Fruit fly (Drosophila melanogaster) whole organism, embryonic: ENCODE measurements around the gene haf.
A peak's percentile ranks its signal among the peaks of the same experiment; 100 is the strongest.

Experiments
- CG10267 ChIP-seq: fragments of 200-800 bp; sonication (Bioruptor generic); optimal IDR thresholded peaks from 2 replicates; lab custom pipeline; 2018; ENCODE audit warnings: missing biosample characterization, mild to moderate bottlenecking, missing genetic modification characterization, moderate library complexity
- CG12299 ChIP-seq: fragments of 200-800 bp; sonication (Bioruptor generic); optimal IDR thresholded peaks from 2 replicates; lab custom pipeline; 2018; ENCODE audit warnings: missing biosample characterization, mild to moderate bottlenecking, missing genetic modification characterization
- CG1233 ChIP-seq: fragments of 200-800 bp; sonication (Bioruptor generic); optimal IDR thresholded peaks from 4 replicates; lab custom pipeline; 2018; ENCODE audit warnings: missing biosample characterization, mild to moderate bottlenecking, missing genetic modification characterization
- CG14441 ChIP-seq: fragments of 200-800 bp; sonication (Bioruptor generic); IDR thresholded peaks from 2 replicates; pipeline ENCODE4 v1.3.6; 2022; ENCODE audit warnings: missing biosample characterization, missing genetic modification characterization
- CG15011 ChIP-seq: fragments of 200-800 bp; sonication (Bioruptor generic); optimal IDR thresholded peaks from 3 replicates; lab custom pipeline; 2018; ENCODE audit warnings: missing biosample characterization, mild to moderate bottlenecking, missing genetic modification characterization
- CG15696 ChIP-seq: fragments of 200-800 bp; sonication (Bioruptor generic); optimal IDR thresholded peaks from 2 replicates; lab custom pipeline; 2019; ENCODE audit warnings: missing biosample characterization, mild to moderate bottlenecking, missing genetic modification characterization, moderate library complexity
- CG1602 ChIP-seq: fragments of 200-800 bp; sonication (Bioruptor generic); optimal IDR thresholded peaks from 3 replicates; lab custom pipeline; 2016; ENCODE audit warnings: missing biosample characterization, missing genetic modification characterization
- CG16863 ChIP-seq: fragments of 200-800 bp; sonication (Bioruptor generic); optimal IDR thresholded peaks from 3 replicates; lab custom pipeline; 2016; ENCODE audit warnings: missing biosample characterization, missing genetic modification characterization
- CG18262 ChIP-seq: fragments of 200-800 bp; optimal IDR thresholded peaks from 3 replicates; lab custom pipeline; 2019; ENCODE audit warnings: missing biosample characterization, mild to moderate bottlenecking, missing genetic modification characterization, moderate library complexity
- CG1832 ChIP-seq: fragments of 200-800 bp; sonication (Bioruptor generic); optimal IDR thresholded peaks from 2 replicates; lab custom pipeline; 2017; ENCODE audit warnings: missing biosample characterization, mild to moderate bottlenecking, missing genetic modification characterization, inconsistent platforms
- CG31365 ChIP-seq: fragments of 200-800 bp; sonication (Bioruptor generic); optimal IDR thresholded peaks from 2 replicates; lab custom pipeline; 2018; ENCODE audit warnings: missing biosample characterization, mild to moderate bottlenecking, missing genetic modification characterization
- CG31441 ChIP-seq: fragments of 200-800 bp; sonication (Bioruptor generic); IDR thresholded peaks from 2 replicates; pipeline ENCODE4 v1.3.6; 2022; ENCODE audit warnings: missing biosample characterization, missing genetic modification characterization
- CG32772 ChIP-seq: fragments of 200-800 bp; sonication (Bioruptor generic); IDR thresholded peaks from 2 replicates; pipeline ENCODE4 v1.3.6; 2022; ENCODE audit warnings: missing biosample characterization, missing genetic modification characterization
- CG33557 ChIP-seq: fragments of 200-800 bp; sonication (Bioruptor generic); optimal IDR thresholded peaks from 2 replicates; lab custom pipeline; 2019; ENCODE audit warnings: missing biosample characterization, mild to moderate bottlenecking, missing genetic modification characterization, moderate library complexity
- CG7556 ChIP-seq: fragments of 200-800 bp; sonication (Bioruptor generic); optimal IDR thresholded peaks from 2 replicates; lab custom pipeline; 2017; ENCODE audit warnings: missing biosample characterization, mild to moderate bottlenecking, missing genetic modification characterization
- CG7963 ChIP-seq: fragments of 200-800 bp; sonication (Bioruptor generic); IDR thresholded peaks from 3 replicates; pipeline ENCODE4 v1.3.6; 2022; ENCODE audit warnings: missing biosample characterization, missing genetic modification characterization; ENCODE audit not compliant: partially characterized antibody
- CG7987 ChIP-seq: fragments of 200-800 bp; sonication (Bioruptor generic); optimal IDR thresholded peaks from 2 replicates; lab custom pipeline; 2018; ENCODE audit warnings: missing biosample characterization, mild to moderate bottlenecking, missing genetic modification characterization, moderate library complexity
- CG8388 ChIP-seq: fragments of 200-800 bp; sonication (Bioruptor generic); optimal IDR thresholded peaks from 2 replicates; lab custom pipeline; 2019; ENCODE audit warnings: missing biosample characterization, mild to moderate bottlenecking, missing genetic modification characterization, moderate library complexity
- CG8765 ChIP-seq: fragments of 200-800 bp; sonication (Bioruptor generic); IDR thresholded peaks from 2 replicates; pipeline ENCODE4 v1.3.6; 2022; ENCODE audit warnings: missing biosample characterization, missing genetic modification characterization
- CG9727 ChIP-seq: fragments of 200-800 bp; sonication (Bioruptor generic); optimal IDR thresholded peaks from 3 replicates; lab custom pipeline; 2017; ENCODE audit warnings: missing biosample characterization, mild to moderate bottlenecking, missing genetic modification characterization
- CG9797 ChIP-seq: fragments of 200-800 bp; sonication (Bioruptor generic); optimal IDR thresholded peaks from 3 replicates; lab custom pipeline; 2018; ENCODE audit warnings: missing biosample characterization, mild to moderate bottlenecking, missing genetic modification characterization
- CoRest ChIP-seq: fragments of 200-800 bp; sonication (Bioruptor generic); optimal IDR thresholded peaks from 3 replicates; lab custom pipeline; 2018; ENCODE audit warnings: missing biosample characterization, mild to moderate bottlenecking, missing genetic modification characterization, moderate library complexity
- D ChIP-seq, 2 experiments: fragments of 200-800 bp in 1 of 2; fragments of >200 bp in 1 of 2; sonication (Bioruptor generic) in 1 of 2; optimal IDR thresholded peaks; 2 replicates in 1 of 2; 3 replicates in 1 of 2; lab custom pipeline; 2017; ENCODE audit warnings: mild to moderate bottlenecking in 1 of 2, missing biosample characterization in 1 of 2, missing genetic modification characterization in 1 of 2, missing genetic modification reagents in 1 of 2
- Dip2 ChIP-seq: fragments of 200-800 bp; sonication (Bioruptor generic); IDR thresholded peaks from 2 replicates; pipeline ENCODE4 v1.3.6; 2022; ENCODE audit warnings: missing biosample characterization, missing genetic modification characterization
- Ets97D ChIP-seq: fragments of 200-800 bp; sonication (Bioruptor generic); optimal IDR thresholded peaks from 3 replicates; lab custom pipeline; 2016; ENCODE audit warnings: missing biosample characterization, missing genetic modification characterization
- NK7.1 ChIP-seq: fragments of 200-800 bp; sonication (Bioruptor generic); optimal IDR thresholded peaks from 3 replicates; lab custom pipeline; 2016; ENCODE audit warnings: missing biosample characterization, missing genetic modification characterization
- Rx ChIP-seq: fragments of 200-800 bp; sonication (Bioruptor generic); IDR thresholded peaks from 2 replicates; pipeline ENCODE4 v1.3.6; 2022; ENCODE audit warnings: missing biosample characterization, missing genetic modification characterization
- Spps ChIP-seq: fragments of 200-800 bp; sonication (Bioruptor generic); optimal IDR thresholded peaks from 2 replicates; lab custom pipeline; 2018; ENCODE audit warnings: missing biosample characterization, mild to moderate bottlenecking, missing genetic modification characterization
- Xbp1 ChIP-seq: fragments of 200-800 bp; sonication (Bioruptor generic); optimal IDR thresholded peaks from 3 replicates; lab custom pipeline; 2016; ENCODE audit warnings: missing biosample characterization, mild to moderate bottlenecking, missing genetic modification characterization
- Xrp1 ChIP-seq: fragments of 200-800 bp; sonication (Bioruptor generic); IDR thresholded peaks from 2 replicates; pipeline ENCODE4 v1.3.6; 2022; ENCODE audit warnings: missing biosample characterization, missing genetic modification characterization
- dmrt11E ChIP-seq: fragments of 200-800 bp; sonication (Bioruptor generic); optimal IDR thresholded peaks from 3 replicates; lab custom pipeline; 2018; ENCODE audit warnings: missing biosample characterization, mild to moderate bottlenecking, missing genetic modification characterization, moderate library complexity
- dysf ChIP-seq: fragments of 200-800 bp; sonication (Bioruptor generic); IDR thresholded peaks from 3 replicates; pipeline ENCODE4 v1.3.6; 2022; ENCODE audit warnings: missing biosample characterization, missing genetic modification characterization
- eve ChIP-seq, 2 experiments: fragments of >200 bp; optimal IDR thresholded peaks; 2 replicates each; lab custom pipeline; 2017; ENCODE audit warnings: missing biosample characterization in 2 of 2, missing genetic modification characterization in 2 of 2
- fd96Cb ChIP-seq: fragments of 200-800 bp; sonication (Bioruptor generic); optimal IDR thresholded peaks from 2 replicates; lab custom pipeline; 2018; ENCODE audit warnings: missing biosample characterization, mild to moderate bottlenecking, missing genetic modification characterization, moderate library complexity
- gem ChIP-seq: fragments of 200-800 bp; sonication (Bioruptor generic); optimal IDR thresholded peaks from 2 replicates; lab custom pipeline; 2019; ENCODE audit warnings: missing biosample characterization, mild to moderate bottlenecking, missing genetic modification characterization, moderate library complexity
- gsb-n ChIP-seq: fragments of 200-800 bp; sonication (Bioruptor generic); optimal IDR thresholded peaks from 3 replicates; lab custom pipeline; 2018; ENCODE audit warnings: missing biosample characterization, mild to moderate bottlenecking, missing genetic modification characterization
- ind ChIP-seq: fragments of 200-800 bp; sonication (Bioruptor generic); optimal IDR thresholded peaks from 3 replicates; lab custom pipeline; 2016; ENCODE audit warnings: missing biosample characterization, missing genetic modification characterization
- kay ChIP-seq: fragments of 200-800 bp; sonication (Bioruptor generic); optimal IDR thresholded peaks from 2 replicates; lab custom pipeline; 2016; ENCODE audit warnings: missing biosample characterization, missing genetic modification characterization
- ken ChIP-seq: fragments of 200-800 bp; sonication (Bioruptor generic); IDR thresholded peaks from 3 replicates; pipeline ENCODE4 v1.3.6; 2022; ENCODE audit warnings: missing biosample characterization, missing genetic modification characterization
- pb ChIP-seq: fragments of 200-800 bp; sonication (Bioruptor generic); optimal IDR thresholded peaks from 3 replicates; lab custom pipeline; 2016; ENCODE audit warnings: missing biosample characterization, missing genetic modification characterization
- pho ChIP-seq: fragments of 200-800 bp; sonication (Bioruptor generic); optimal IDR thresholded peaks from 2 replicates; lab custom pipeline; 2016; ENCODE audit warnings: missing biosample characterization, missing genetic modification characterization
- pros ChIP-seq: fragments of 200-800 bp; sonication (Bioruptor generic); optimal IDR thresholded peaks from 3 replicates; lab custom pipeline; 2019; ENCODE audit warnings: missing biosample characterization, mild to moderate bottlenecking, missing genetic modification characterization, moderate library complexity
- row ChIP-seq: fragments of 200-800 bp; sonication (Bioruptor generic); IDR thresholded peaks from 3 replicates; pipeline ENCODE4 v1.3.6; 2022; ENCODE audit warnings: missing biosample characterization, missing genetic modification characterization
- sens ChIP-seq: fragments of 200-800 bp; sonication (Bioruptor generic); peaks from one replicate; lab custom pipeline; 2016; ENCODE audit warnings: missing biosample characterization, missing genetic modification characterization
- sima ChIP-seq: fragments of 200-800 bp; sonication (Bioruptor generic); optimal IDR thresholded peaks from 2 replicates; lab custom pipeline; 2016; ENCODE audit warnings: missing biosample characterization, missing genetic modification characterization
- sqz ChIP-seq: fragments of 200-800 bp; sonication (Bioruptor generic); optimal IDR thresholded peaks from 3 replicates; lab custom pipeline; 2018; ENCODE audit warnings: missing biosample characterization, mild to moderate bottlenecking, missing genetic modification characterization
- tio ChIP-seq: fragments of 200-800 bp; sonication (Bioruptor generic); optimal IDR thresholded peaks from 2 replicates; lab custom pipeline; 2017; ENCODE audit warnings: missing biosample characterization, missing genetic modification characterization, inconsistent platforms
- toy ChIP-seq: fragments of 200-800 bp; sonication (Bioruptor generic); IDR thresholded peaks from 2 replicates; pipeline ENCODE4 v1.3.6; 2022; ENCODE audit warnings: missing biosample characterization, missing genetic modification characterization
- unpg ChIP-seq: fragments of 200-800 bp; sonication (Bioruptor generic); optimal IDR thresholded peaks from 3 replicates; lab custom pipeline; 2018; ENCODE audit warnings: missing biosample characterization, mild to moderate bottlenecking, missing genetic modification characterization, moderate library complexity

Gene haf

dm6 chr2L:1556697-1557564 is 2.0 kb downstream of the haf start (continued):
- TF ChIP-seq unpg (GFP tag; lab: Kevin White, UChicago) (peak; percentile 46), CG1602 (peak; percentile 2), CG15696 (peak; percentile 61), CG7987 (GFP tag; lab: Kevin White, UChicago) (no peak), sima (GFP tag; lab: Kevin White, UChicago) (no peak), Rx (no peak), ind (GFP tag; lab: Kevin White, UChicago) (peak; percentile 6), gsb-n (tag; lab: Kevin White, UChicago) (peak; percentile 77), CG10267 (tag; lab: Kevin White, UChicago) (peak; percentile 45), Xbp1 (GFP tag; lab: Kevin White, UChicago) (peak; percentile 6), CG32772 (GFP tag; lab: Robert Waterston, UW) (no peak), CG1832 (peak; percentile 52), sens (peak; percentile 1), pb (GFP tag; lab: Kevin White, UChicago) (no peak), gem (tag; lab: Kevin White, UChicago) (peak; percentile 60), CG7556 (peak; percentile 24), CG14441 (GFP tag; lab: Robert Waterston, UW) (no peak), CG31441 (GFP tag; lab: Robert Waterston, UW) (peak; percentile 37; the same call in 1 of the 2 replicates), D (optimal IDR thresholded peaks at IDR 0.05; lab: Kevin White, UChicago) (no peak), D (GFP tag; optimal IDR thresholded peaks at IDR 0.05; lab: Kevin White, UChicago) (no peak), pros (GFP tag; lab: Kevin White, UChicago) (peak; percentile 7), eve (GFP tag; optimal IDR thresholded peaks at IDR 0.05; lab: Kevin White, UChicago) (peak in 1 of 2 experiments; percentile 13), dysf (0 out of 3 replicates have a peak, but pooled peaks have one; percentile 20), CG7963 (no peak), ken (GFP tag; lab: Robert Waterston, UW) (no peak), CG9727 (GFP tag; lab: Kevin White, UChicago) (peak; percentile 56), Spps (tag; lab: Kevin White, UChicago) (no peak), Xrp1 (GFP tag; lab: Robert Waterston, UW) (peak; percentile 59), CG31365 (tag; lab: Kevin White, UChicago) (no peak), sqz (peak; percentile 51), CG8765 (no peak), CG9797 (GFP tag; lab: Kevin White, UChicago) (no peak), Ets97D (GFP tag; lab: Kevin White, UChicago) (no peak), fd96Cb (tag; lab: Kevin White, UChicago) (peak; percentile 21), Dip2 (GFP tag; lab: Robert Waterston, UW) (no peak), tio (GFP tag; lab: Kevin White, UChicago) (peak; percentile 10), CG33557 (GFP tag; lab: Kevin White, UChicago) (peak; percentile 26), CG12299 (no peak), CG16863 (no peak), kay (no peak), NK7.1 (GFP tag; lab: Kevin White, UChicago) (no peak), row (GFP tag; lab: Robert Waterston, UW) (peak; percentile 71), CG18262 (tag; lab: Kevin White, UChicago) (peak; percentile 59), pho (no peak), CoRest (tag; lab: Kevin White, UChicago) (peak; percentile 25), CG8388 (GFP tag; lab: Kevin White, UChicago) (no peak), CG15011 (GFP tag; lab: Kevin White, UChicago) (no peak), dmrt11E (tag; lab: Kevin White, UChicago) (peak; percentile 72), CG1233 (GFP tag; lab: Kevin White, UChicago) (peak; percentile 15), toy (GFP tag; lab: Robert Waterston, UW) (0 out of 2 replicates have a peak, but pooled peaks have one; percentile 7)
